Worm (Caenorhabditis elegans) whole organism, L1 larva: ENCODE measurements around the gene ubxn-3.

Experiments used
- alr-1 ChIP-seq: fragments of 200-800 bp; sonication (Bioruptor generic); optimal IDR thresholded peaks from 2 replicates; lab custom pipeline; 2018; ENCODE audit warnings: borderline replicate concordance, mild to moderate bottlenecking, missing genetic modification characterization, missing compliant biosample characterization
- fkh-10 ChIP-seq: sonication (generic microtip); optimal IDR thresholded peaks from 2 replicates; lab custom pipeline; 2017; ENCODE audit warnings: missing biosample characterization, missing genetic modification reagents, missing genetic modification characterization
- lin-14 ChIP-seq: fragments of 200-800 bp; sonication (Bioruptor generic); optimal IDR thresholded peaks from 2 replicates; lab custom pipeline; 2018; ENCODE audit warnings: mild to moderate bottlenecking, missing genetic modification characterization, moderate library complexity, missing compliant biosample characterization
- mep-1 ChIP-seq: fragments of 150-350 bp; optimal IDR thresholded peaks from 2 replicates; lab custom pipeline; 2014; ENCODE audit warnings: missing biosample characterization, missing genetic modification characterization
- snpc-4 ChIP-seq: fragments of 150-350 bp; optimal IDR thresholded peaks from 2 replicates; lab custom pipeline; 2014; ENCODE audit warnings: missing biosample characterization, missing genetic modification characterization
- unc-62 ChIP-seq: fragments of 150-350 bp; optimal IDR thresholded peaks from 2 replicates; lab custom pipeline; 2014; ENCODE audit warnings: missing biosample characterization, missing genetic modification reagents, missing genetic modification characterization

- TF ChIP-seq snpc-4 (no peak), lin-14 (GFP tag; lab: Kevin White, UChicago) (peak; percentile 41), mep-1 (no peak), fkh-10 (GFP tag; lab: Kevin White, UChicago) (no peak), alr-1 (tag; lab: Kevin White, UChicago) (no peak), unc-62 (GFP tag; lab: Kevin White, UChicago) (no peak)
Observed at ce11 chrII:176622-177021, 43.8 kb downstream of the ubxn-3 start.
